Fruit fly (Drosophila melanogaster) whole organism, wandering third instar larva: Measurements from ENCODE around the gene CG13806.

Source experiments
- CrebA ChIP-seq: fragments of 200-800 bp; sonication (Bioruptor generic); optimal IDR thresholded peaks from 2 replicates; lab custom pipeline; 2016; ENCODE audit warnings: missing biosample characterization, mild to moderate bottlenecking, missing genetic modification characterization, borderline replicate concordance
- Dfd ChIP-seq: fragments of >200 bp; optimal IDR thresholded peaks from 2 replicates; lab custom pipeline; 2017; ENCODE audit warnings: missing biosample characterization, missing genetic modification characterization
- OdsH ChIP-seq: fragments of 200-800 bp; sonication (Bioruptor generic); optimal IDR thresholded peaks from 2 replicates; lab custom pipeline; 2016; ENCODE audit warnings: missing biosample characterization, mild to moderate bottlenecking, missing genetic modification characterization
- Sp1 ChIP-seq: fragments of 200-800 bp; sonication (Bioruptor generic); optimal IDR thresholded peaks from 3 replicates; lab custom pipeline; 2019; ENCODE audit warnings: missing biosample characterization, mild to moderate bottlenecking, missing genetic modification characterization, moderate library complexity
- brk ChIP-seq: fragments of 200-800 bp; sonication (Bioruptor generic); optimal IDR thresholded peaks from 2 replicates; lab custom pipeline; 2016; ENCODE audit warnings: missing biosample characterization, mild to moderate bottlenecking, missing genetic modification characterization
- dl ChIP-seq, 2 experiments: fragments of 175-275, 200-275 bp in 1 of 2; fragments of 200-275 bp in 1 of 2; sonication (Bioruptor generic); optimal IDR thresholded peaks; lab custom pipeline; 2018; ENCODE audit warnings: mild to moderate bottlenecking in 2 of 2, missing biosample characterization in 2 of 2, missing genetic modification characterization in 2 of 2, moderate library complexity in 2 of 2; ENCODE audit not compliant: partially characterized antibody in 2 of 2, insufficient read depth in 1 of 2
- dmrt93B ChIP-seq: fragments of 200-800 bp; sonication (Bioruptor generic); optimal IDR thresholded peaks from 2 replicates; lab custom pipeline; 2018; ENCODE audit warnings: missing biosample characterization, mild to moderate bottlenecking, missing genetic modification characterization
- sv ChIP-seq: fragments of 200-800 bp; sonication (Bioruptor generic); optimal IDR thresholded peaks from 3 replicates; lab custom pipeline; 2016; ENCODE audit warnings: missing biosample characterization, missing genetic modification characterization

dm6 chr3L:2282506-2282905 lies 16.3 kb downstream of the CG13806 start, which contains the start of gene MsR2:
- TF ChIP-seq Dfd (GFP tag; lab: Kevin White, UChicago): no peak
- no peak for TF ChIP-seq Sp1 (GFP tag; lab: Kevin White, UChicago)
- TF ChIP-seq OdsH (GFP tag; lab: Kevin White, UChicago): no peak
- no peak for TF ChIP-seq CrebA
- TF ChIP-seq sv (GFP tag; lab: Kevin White, UChicago): no peak
- no peak for TF ChIP-seq dl (GFP tag; optimal IDR thresholded peaks at IDR 0.05; lab: Kevin White, UChicago; ENCODE audit: insufficient read depth in 1 of 2, partially characterized antibody in 2 of 2)
- TF ChIP-seq brk (GFP tag; lab: Kevin White, UChicago): no peak
- TF ChIP-seq dmrt93B (GFP tag; lab: Kevin White, UChicago): no peak
